Worm (Caenorhabditis elegans) whole organism, mixed stage, embryonic: Measurements from ENCODE around the gene Y43F8B.3.

Experiments used
- M03D4.4 ChIP-seq: sonication (generic microtip); optimal IDR thresholded peaks from 2 replicates; lab custom pipeline; 2017; ENCODE audit warnings: mild to moderate bottlenecking, missing genetic modification characterization, missing compliant biosample characterization
- bed-3 ChIP-seq: fragments of 200-800 bp; sonication (Bioruptor generic); optimal IDR thresholded peaks from 3 replicates; lab custom pipeline; 2018; ENCODE audit warnings: mild to moderate bottlenecking, missing genetic modification characterization, moderate library complexity, missing compliant biosample characterization
- blmp-1 ChIP-seq: fragments of 150-350 bp; optimal IDR thresholded peaks from 2 replicates; lab custom pipeline; 2014; ENCODE audit warnings: missing biosample characterization, missing genetic modification characterization
- ceh-39 ChIP-seq: fragments of 150-350 bp; optimal IDR thresholded peaks from 2 replicates; lab custom pipeline; 2014; ENCODE audit warnings: missing biosample characterization, missing genetic modification characterization
- ceh-43 ChIP-seq: fragments of 200-800 bp; sonication (Bioruptor generic); optimal IDR thresholded peaks from 2 replicates; lab custom pipeline; 2018; ENCODE audit warnings: mild to moderate bottlenecking, missing genetic modification characterization, moderate library complexity, missing compliant biosample characterization
- ces-1 ChIP-seq: fragments of 150-350 bp; optimal IDR thresholded peaks from 2 replicates; lab custom pipeline; 2014; ENCODE audit warnings: missing biosample characterization, missing genetic modification reagents, missing genetic modification characterization
- cnd-1 ChIP-seq: fragments of 200-800 bp; sonication (Bioruptor generic); optimal IDR thresholded peaks from 2 replicates; lab custom pipeline; 2018; ENCODE audit warnings: mild to moderate bottlenecking, missing genetic modification characterization, missing compliant biosample characterization
- drap-1 ChIP-seq: fragments of 200-800 bp; sonication (Bioruptor generic); optimal IDR thresholded peaks from 3 replicates; lab custom pipeline; 2018; ENCODE audit warnings: mild to moderate bottlenecking, missing genetic modification characterization, missing compliant biosample characterization
- elt-1 ChIP-seq: sonication (generic microtip); optimal IDR thresholded peaks from 2 replicates; lab custom pipeline; 2017; ENCODE audit warnings: missing genetic modification characterization, mild to moderate bottlenecking, missing compliant biosample characterization, antibody characterized with exemption, moderate library complexity, borderline replicate concordance; ENCODE audit not compliant: insufficient read depth
- elt-3 ChIP-seq: fragments of 150-350 bp; optimal IDR thresholded peaks from 2 replicates; lab custom pipeline; 2014; ENCODE audit warnings: missing biosample characterization, missing genetic modification characterization
- flh-1 ChIP-seq: fragments of 200-800 bp; sonication (Bioruptor generic); optimal IDR thresholded peaks from 2 replicates; lab custom pipeline; 2018; ENCODE audit warnings: mild to moderate bottlenecking, missing genetic modification characterization, moderate library complexity, missing compliant biosample characterization
- ham-2 ChIP-seq: fragments of 200-800 bp; sonication (Bioruptor generic); optimal IDR thresholded peaks from 2 replicates; lab custom pipeline; 2018; ENCODE audit warnings: mild to moderate bottlenecking, missing genetic modification characterization, missing compliant biosample characterization
- hlh-1 ChIP-seq: fragments of 150-350 bp; optimal IDR thresholded peaks from 2 replicates; lab custom pipeline; 2014; ENCODE audit warnings: missing biosample characterization, missing genetic modification reagents, missing genetic modification characterization
- lin-13 ChIP-seq: fragments of 150-350 bp; optimal IDR thresholded peaks from 2 replicates; lab custom pipeline; 2014; ENCODE audit warnings: missing biosample characterization, missing genetic modification characterization
- lin-32 ChIP-seq: fragments of 200-800 bp; sonication (Bioruptor generic); optimal IDR thresholded peaks from 2 replicates; lab custom pipeline; 2018; ENCODE audit warnings: mild to moderate bottlenecking, missing genetic modification characterization, missing compliant biosample characterization
- lsy-2 ChIP-seq: fragments of 150-350 bp; optimal IDR thresholded peaks from 2 replicates; lab custom pipeline; 2014; ENCODE audit warnings: missing biosample characterization, missing genetic modification characterization
- mab-5 ChIP-seq: fragments of 150-350 bp; optimal IDR thresholded peaks from 2 replicates; lab custom pipeline; 2014; ENCODE audit warnings: missing biosample characterization, missing genetic modification characterization
- mep-1 ChIP-seq: fragments of 150-350 bp; optimal IDR thresholded peaks from 2 replicates; lab custom pipeline; 2017; ENCODE audit warnings: missing biosample characterization, missing genetic modification reagents, missing genetic modification characterization, inconsistent platforms
- mls-2 ChIP-seq: sonication (generic microtip); optimal IDR thresholded peaks from 2 replicates; lab custom pipeline; 2016; ENCODE audit warnings: mild to moderate bottlenecking, missing genetic modification characterization, moderate library complexity, missing compliant biosample characterization
- nhr-12 ChIP-seq: fragments of 150-350 bp; optimal IDR thresholded peaks from 2 replicates; lab custom pipeline; 2014; ENCODE audit warnings: missing biosample characterization, missing genetic modification characterization
- nhr-2 ChIP-seq: fragments of 150-350 bp; optimal IDR thresholded peaks from 2 replicates; lab custom pipeline; 2014; ENCODE audit warnings: missing biosample characterization, missing genetic modification characterization
- nhr-28 ChIP-seq: fragments of 150-350 bp; optimal IDR thresholded peaks from 2 replicates; lab custom pipeline; 2014; ENCODE audit warnings: missing biosample characterization, missing genetic modification characterization
- nhr-76 ChIP-seq: sonication (generic microtip); optimal IDR thresholded peaks from 2 replicates; lab custom pipeline; 2017; ENCODE audit warnings: missing biosample characterization, missing genetic modification characterization
- pha-4 ChIP-seq: fragments of 150-350 bp; optimal IDR thresholded peaks from 2 replicates; lab custom pipeline; 2018; ENCODE audit warnings: missing biosample characterization, missing genetic modification reagents, missing genetic modification characterization
- sem-2 ChIP-seq: fragments of 200-800 bp; sonication (Bioruptor generic); optimal IDR thresholded peaks from 2 replicates; lab custom pipeline; 2018; ENCODE audit warnings: mild to moderate bottlenecking, missing genetic modification characterization, missing compliant biosample characterization
- snpc-4 ChIP-seq: fragments of 150-350 bp; optimal IDR thresholded peaks from 2 replicates; lab custom pipeline; 2014; ENCODE audit warnings: missing biosample characterization, missing genetic modification characterization
- unc-120 ChIP-seq: sonication (generic microtip); optimal IDR thresholded peaks from 2 replicates; lab custom pipeline; 2017; ENCODE audit warnings: missing genetic modification characterization, missing compliant biosample characterization; ENCODE audit not compliant: poor library complexity, severe bottlenecking
- unc-39 ChIP-seq: fragments of 150-350 bp; optimal IDR thresholded peaks from 2 replicates; lab custom pipeline; 2014; ENCODE audit warnings: missing biosample characterization, missing genetic modification characterization
- unc-62 ChIP-seq: fragments of 150-350 bp; optimal IDR thresholded peaks from 2 replicates; lab custom pipeline; 2014; ENCODE audit warnings: missing biosample characterization, missing genetic modification reagents, missing genetic modification characterization
- zip-8 ChIP-seq: fragments of 150-350 bp; optimal IDR thresholded peaks from 2 replicates; lab custom pipeline; 2014; ENCODE audit warnings: missing biosample characterization, missing genetic modification characterization

The Y43F8B.3 gene

DNA sequence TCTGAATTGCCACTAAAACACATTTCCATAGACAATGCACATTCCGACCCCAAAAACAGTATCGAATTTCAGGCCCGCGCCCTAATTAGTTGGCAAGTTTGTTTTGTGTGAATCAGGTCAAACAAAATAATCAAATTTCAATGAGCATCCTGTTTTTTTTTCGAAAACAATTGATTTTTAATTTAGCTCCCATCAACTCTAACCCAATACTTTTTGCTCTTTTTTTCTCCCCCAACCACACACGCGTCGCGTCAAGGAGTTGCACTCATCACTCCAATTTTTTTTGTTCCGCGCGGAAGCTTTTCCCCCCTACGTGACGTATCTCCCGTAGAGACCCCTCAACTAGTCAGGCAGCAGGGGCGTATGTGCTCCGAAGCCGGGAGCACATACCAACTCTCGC is 1.5 kb upstream of the Y43F8B.3 start:
- TF ChIP-seq hlh-1 (tag; lab: Kevin White, UChicago): no peak
- TF ChIP-seq ham-2 (GFP tag; lab: Kevin White, UChicago): no peak
- no peak for TF ChIP-seq nhr-12 (tag; lab: Kevin White, UChicago)
- TF ChIP-seq drap-1 (GFP tag; lab: Kevin White, UChicago): no peak
- TF ChIP-seq elt-1: no peak
- TF ChIP-seq lsy-2: no peak
- no peak for TF ChIP-seq M03D4.4
- no peak for TF ChIP-seq ces-1
- no peak for TF ChIP-seq lin-32 (GFP tag; lab: Kevin White, UChicago)

DNA sequence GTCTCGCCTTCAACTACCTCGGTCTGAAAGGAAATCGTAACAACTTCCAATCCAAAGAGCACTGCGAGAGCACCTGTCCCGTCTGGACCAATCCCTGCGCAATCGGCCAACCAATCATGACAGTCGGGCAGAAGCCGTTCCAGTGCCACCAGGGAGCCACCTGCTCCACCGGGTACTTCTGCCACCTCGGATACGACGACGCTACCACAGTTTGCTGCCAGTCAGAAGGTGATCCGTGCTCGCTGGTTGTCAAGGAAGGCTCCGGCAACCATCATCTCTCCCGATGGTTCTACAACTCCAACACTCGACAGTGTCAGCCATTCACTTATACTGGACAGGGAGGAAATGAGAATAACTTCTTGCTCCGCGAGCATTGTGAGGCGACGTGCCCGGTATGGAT is 6.2 kb downstream of the Y43F8B.3 start:
- TF ChIP-seq cnd-1 (tag; lab: Kevin White, UChicago) (no peak), sem-2 (GFP tag; lab: Kevin White, UChicago) (no peak), pha-4 (tag; lab: Kevin White, UChicago) (no peak), unc-62 (GFP tag; lab: Kevin White, UChicago) (no peak), snpc-4 (tag; lab: Kevin White, UChicago) (no peak), lin-32 (GFP tag; lab: Kevin White, UChicago) (no peak), nhr-76 (no peak), ceh-39 (tag; lab: Kevin White, UChicago) (no peak), flh-1 (GFP tag; lab: Kevin White, UChicago) (no peak), ceh-43 (GFP tag; lab: Kevin White, UChicago) (no peak), elt-1 (no peak), unc-120 (no peak), unc-39 (tag; lab: Kevin White, UChicago) (no peak)

DNA sequence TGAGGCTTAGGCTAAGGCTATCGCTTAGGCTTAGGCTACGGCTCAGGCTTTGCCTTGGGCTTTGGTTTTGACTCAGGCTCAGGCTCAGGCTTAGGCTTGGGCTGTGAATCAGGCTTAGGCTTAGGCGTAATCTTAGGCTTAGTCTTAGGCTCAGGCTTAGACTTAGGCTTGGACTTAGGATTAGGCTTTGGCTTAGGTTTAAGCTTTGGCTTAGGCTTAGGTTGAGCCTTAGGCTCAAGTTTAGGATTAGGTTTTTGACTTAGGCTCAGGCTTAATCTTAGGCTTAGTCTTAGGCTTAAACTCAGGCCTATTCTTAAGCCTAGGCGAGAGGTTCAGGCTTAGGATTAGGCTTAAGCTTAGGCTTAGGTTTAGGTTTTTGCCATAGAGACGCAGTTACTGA is 7.5 kb downstream of the Y43F8B.3 start:
- TF ChIP-seq pha-4 (tag; lab: Kevin White, UChicago): no peak
- TF ChIP-seq mls-2 (tag; lab: Kevin White, UChicago): no peak
- no peak for TF ChIP-seq nhr-28 (tag; lab: Kevin White, UChicago)
- TF ChIP-seq M03D4.4: no peak
- no peak for TF ChIP-seq zip-8 (tag; lab: Kevin White, UChicago)
- TF ChIP-seq ceh-39 (tag; lab: Kevin White, UChicago): no peak
- no peak for TF ChIP-seq lin-13
- no peak for TF ChIP-seq mep-1 (tag; lab: Kevin White, UChicago)
- TF ChIP-seq cnd-1 (tag; lab: Kevin White, UChicago): no peak
- TF ChIP-seq mab-5 (tag; lab: Kevin White, UChicago): no peak
- no peak for TF ChIP-seq ces-1
- no peak for TF ChIP-seq sem-2 (GFP tag; lab: Kevin White, UChicago)
- TF ChIP-seq nhr-12 (tag; lab: Kevin White, UChicago): no peak
- no peak for TF ChIP-seq ham-2 (GFP tag; lab: Kevin White, UChicago)
- no peak for TF ChIP-seq ceh-43 (GFP tag; lab: Kevin White, UChicago)
- TF ChIP-seq nhr-2 (tag; lab: Kevin White, UChicago): no peak
- no peak for TF ChIP-seq drap-1 (GFP tag; lab: Kevin White, UChicago)
- no peak for TF ChIP-seq hlh-1 (tag; lab: Kevin White, UChicago)
- no peak for TF ChIP-seq flh-1 (GFP tag; lab: Kevin White, UChicago)
- no peak for TF ChIP-seq blmp-1 (tag; lab: Kevin White, UChicago)

DNA sequence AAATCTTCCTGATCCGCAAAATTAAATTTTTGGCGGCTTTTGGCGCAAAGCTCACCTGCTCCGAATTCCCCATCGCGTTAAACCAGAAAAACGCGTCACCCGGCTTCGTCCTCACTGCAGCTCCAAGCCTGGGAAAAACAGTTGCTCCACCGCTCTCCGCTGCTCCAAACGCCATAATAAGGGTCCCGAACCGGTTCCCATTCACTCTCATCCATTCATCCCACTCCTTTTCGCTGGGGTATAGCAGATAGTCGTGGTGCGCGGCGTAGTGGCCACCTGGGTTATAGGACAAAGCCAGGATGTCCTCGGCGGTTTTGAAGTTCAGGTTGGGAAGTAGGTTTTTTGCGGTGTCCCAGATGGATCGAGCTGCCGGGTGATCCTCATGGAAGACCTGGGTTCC is 8.0 kb downstream of the Y43F8B.3 start:
- TF ChIP-seq elt-3 (tag; lab: Kevin White, UChicago) (no peak), cnd-1 (tag; lab: Kevin White, UChicago) (no peak), M03D4.4 (no peak), ces-1 (no peak), bed-3 (GFP tag; lab: Kevin White, UChicago) (no peak), elt-1 (no peak), zip-8 (tag; lab: Kevin White, UChicago) (no peak)
- TF ChIP-seq, all 35 proteins: peak for 0

DNA sequence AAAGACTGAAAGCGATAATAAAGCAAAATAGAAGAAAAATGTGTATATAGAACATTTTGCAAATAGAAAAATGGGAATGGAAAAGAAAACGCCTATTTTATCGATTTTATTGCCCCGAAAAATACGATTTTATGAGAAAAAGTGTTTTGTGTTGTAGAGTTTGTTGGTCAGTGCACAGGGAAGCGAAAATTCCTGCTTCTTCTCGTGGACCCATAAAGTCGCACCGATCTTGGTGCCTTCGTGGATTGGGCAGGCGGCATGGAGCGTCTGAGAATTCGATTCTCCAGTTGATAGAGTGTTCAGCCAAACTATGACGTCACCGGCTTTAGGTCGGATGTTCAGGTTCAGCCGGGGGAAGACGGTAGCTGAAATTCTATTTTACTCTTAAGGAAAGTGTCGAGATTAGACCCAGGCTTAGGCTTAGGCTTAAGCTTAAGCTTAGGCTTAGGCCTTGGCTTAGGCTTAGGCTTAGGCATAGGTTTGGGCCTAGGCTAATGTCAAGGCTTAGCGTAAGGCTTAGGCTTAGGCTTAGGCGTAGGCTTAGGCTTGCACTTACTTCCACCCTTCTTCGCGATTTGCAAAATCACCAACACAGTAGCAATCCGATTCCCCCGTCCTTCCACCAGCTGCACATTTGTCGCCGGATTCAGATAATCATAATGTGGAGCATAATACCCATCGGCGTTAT is 9.5 kb downstream of the Y43F8B.3 start, which contains the start of gene Y43F8B.19:
Y43F8B.19 (minus strand) TSS at position 51 of the 688 bp plus-strand sequence.
- TF ChIP-seq drap-1 (GFP tag; lab: Kevin White, UChicago) (no peak), ham-2 (GFP tag; lab: Kevin White, UChicago) (peak; percentile 8), zip-8 (tag; lab: Kevin White, UChicago) (no peak), lin-32 (GFP tag; lab: Kevin White, UChicago) (no peak), mls-2 (tag; lab: Kevin White, UChicago) (no peak), unc-62 (GFP tag; lab: Kevin White, UChicago) (no peak), nhr-76 (no peak), elt-1 (no peak), hlh-1 (tag; lab: Kevin White, UChicago) (no peak)
